Worm (Caenorhabditis elegans) whole organism, early embryonic: Measurements from ENCODE around the gene Y50D4A.10.

Source experiments
- B0310.2 ChIP-seq: sonication (generic microtip); optimal IDR thresholded peaks from 2 replicates; lab custom pipeline; 2016; ENCODE audit warnings: mild to moderate bottlenecking, missing genetic modification characterization, missing compliant biosample characterization
- ama-1 ChIP-seq: fragments of 150-350 bp; optimal IDR thresholded peaks from 2 replicates; lab custom pipeline; 2014
- hmg-4 ChIP-seq: fragments of 200-800 bp; sonication (Bioruptor generic); optimal IDR thresholded peaks from 2 replicates; lab custom pipeline; 2018; ENCODE audit warnings: mild to moderate bottlenecking, missing genetic modification characterization, missing compliant biosample characterization
- scrt-1 ChIP-seq: fragments of 200-800 bp; sonication (Bioruptor generic); IDR thresholded peaks from 2 replicates; pipeline ENCODE4 v1.3.6; 2022; ENCODE audit warnings: missing genetic modification characterization, missing compliant biosample characterization
- sea-1 ChIP-seq: fragments of 200-800 bp; sonication (Bioruptor generic); conservative IDR thresholded peaks from 2 replicates; pipeline ENCODE4 v1.3.6; 2022; ENCODE audit warnings: missing genetic modification characterization, missing compliant biosample characterization
- tbx-37 ChIP-seq: fragments of 200-800 bp; sonication (Bioruptor generic); conservative IDR thresholded peaks from 2 replicates; pipeline ENCODE4 v1.3.6; 2022; ENCODE audit warnings: missing genetic modification reagents, missing genetic modification characterization, missing compliant biosample characterization
- tra-4 ChIP-seq: sonication (generic microtip); optimal IDR thresholded peaks from 2 replicates; lab custom pipeline; 2017; ENCODE audit warnings: missing genetic modification characterization, missing compliant biosample characterization

DNA sequence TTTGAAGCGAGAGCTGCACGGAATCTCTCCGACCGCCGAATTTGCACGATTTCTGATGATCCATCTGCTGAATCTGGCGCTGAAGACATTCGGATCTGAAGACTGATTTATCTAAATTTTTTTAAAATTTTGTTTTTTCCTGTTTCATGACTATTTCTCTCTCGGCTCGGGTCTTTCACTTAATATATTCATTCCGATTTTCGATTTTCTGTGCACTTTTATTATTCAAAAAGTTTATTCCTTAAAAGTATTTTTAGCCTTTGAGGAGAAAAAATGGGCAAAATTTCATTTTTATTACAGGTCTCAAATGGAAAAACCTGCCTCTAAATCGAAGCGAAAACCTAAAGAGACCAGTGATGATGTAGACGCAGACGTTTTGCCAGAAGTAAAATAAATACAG lies 12.8 kb downstream of the Y50D4A.10 start, which contains the start of gene Y50D4A.1:
- TF ChIP-seq B0310.2 (tag; lab: Kevin White, UChicago) (no peak), hmg-4 (no peak), tbx-37 (no peak), ama-1 (lab: Kevin White, UChicago) (no peak), scrt-1 (GFP tag; lab: Robert Waterston, UW) (no peak), tra-4 (tag; lab: Kevin White, UChicago) (no peak), sea-1 (no peak)
